Fruit fly (Drosophila melanogaster) whole organism, wandering third instar larva: Measurements from ENCODE around the gene CG16820.

Experiments used
- CG32264 ChIP-seq: fragments of 200-800 bp; sonication (Bioruptor generic); optimal IDR thresholded peaks from 2 replicates; lab custom pipeline; 2016; ENCODE audit warnings: missing biosample characterization, missing genetic modification characterization
- Dfd ChIP-seq: fragments of >200 bp; optimal IDR thresholded peaks from 2 replicates; lab custom pipeline; 2017; ENCODE audit warnings: missing biosample characterization, missing genetic modification characterization
- Dif ChIP-seq: fragments of 200-275, 200-300 bp; sonication (Bioruptor generic); optimal IDR thresholded peaks from 2 replicates; lab custom pipeline; 2018; ENCODE audit warnings: missing biosample characterization, missing genetic modification characterization; ENCODE audit not compliant: partially characterized antibody
- GATAd ChIP-seq: sonication (Bioruptor generic); optimal IDR thresholded peaks from 2 replicates; lab custom pipeline; 2016; ENCODE audit warnings: missing biosample characterization, missing genetic modification characterization
- Rel ChIP-seq, 2 experiments: fragments of 200-800 bp; sonication (Bioruptor generic) in 1 of 2; optimal IDR thresholded peaks; 2 replicates in 1 of 2; 3 replicates in 1 of 2; lab custom pipeline; 2016 to 2019; ENCODE audit warnings: mild to moderate bottlenecking in 2 of 2, missing biosample characterization in 2 of 2, missing genetic modification characterization in 2 of 2, moderate library complexity in 1 of 2
- brk ChIP-seq: fragments of 200-800 bp; sonication (Bioruptor generic); optimal IDR thresholded peaks from 2 replicates; lab custom pipeline; 2016; ENCODE audit warnings: missing biosample characterization, mild to moderate bottlenecking, missing genetic modification characterization
- dsf ChIP-seq: sonication (Bioruptor generic); optimal IDR thresholded peaks from 2 replicates; lab custom pipeline; 2016; ENCODE audit warnings: missing biosample characterization, missing genetic modification characterization, borderline replicate concordance
- ey ChIP-seq: fragments of 200-800 bp; sonication (Bioruptor generic); optimal IDR thresholded peaks from 2 replicates; lab custom pipeline; 2016; ENCODE audit warnings: missing biosample characterization, missing genetic modification characterization
- jim ChIP-seq: fragments of 175-275, 200-325 bp; sonication (Bioruptor generic); optimal IDR thresholded peaks from 2 replicates; lab custom pipeline; 2016; ENCODE audit warnings: missing biosample characterization, mild to moderate bottlenecking, missing genetic modification characterization
- lola ChIP-seq: fragments of >200 bp; optimal IDR thresholded peaks from 2 replicates; lab custom pipeline; 2017; ENCODE audit warnings: missing biosample characterization, missing genetic modification characterization
- pan ChIP-seq: fragments of >200 bp; optimal IDR thresholded peaks from 2 replicates; lab custom pipeline; 2017
- usp ChIP-seq: fragments of >200 bp; optimal IDR thresholded peaks from 2 replicates; lab custom pipeline; 2017; ENCODE audit warnings: missing biosample characterization, missing genetic modification characterization

- no peak for TF ChIP-seq usp
- no peak for TF ChIP-seq Rel (GFP tag; optimal IDR thresholded peaks at IDR 0.05; lab: Kevin White, UChicago)
- TF ChIP-seq Rel (tag; optimal IDR thresholded peaks at IDR 0.05; lab: Kevin White, UChicago) = no peak
- no peak for TF ChIP-seq Dfd (GFP tag; lab: Kevin White, UChicago)
- TF ChIP-seq dsf = no peak
- no peak for TF ChIP-seq pan (lab: Kevin White, UChicago)
- TF ChIP-seq jim (GFP tag; lab: Kevin White, UChicago) = no peak
- TF ChIP-seq Dif = no peak
- TF ChIP-seq brk (GFP tag; lab: Kevin White, UChicago) = no peak
- TF ChIP-seq ey (GFP tag; lab: Kevin White, UChicago) = no peak
- TF ChIP-seq lola (GFP tag; lab: Kevin White, UChicago) = no peak
- TF ChIP-seq CG32264 = no peak
- no peak for TF ChIP-seq GATAd (GFP tag; lab: Kevin White, UChicago)
Observed at dm6 chr2L:13268040-13268652, 22.1 kb downstream of the CG16820 start.
